Fruit fly (Drosophila melanogaster) whole organism, prepupa: ENCODE data around the gene CG6652.
A peak's percentile ranks its signal among the peaks of the same experiment; 100 is the strongest.

ENCODE experiments used
- CG6854 ChIP-seq: fragments of 200-800 bp; sonication (Bioruptor generic); optimal IDR thresholded peaks from 2 replicates; lab custom pipeline; 2017; ENCODE audit warnings: missing biosample characterization, mild to moderate bottlenecking, missing genetic modification characterization
- Ets96B ChIP-seq: fragments of 200-800 bp; optimal IDR thresholded peaks from 2 replicates; lab custom pipeline; 2019; ENCODE audit warnings: missing biosample characterization, mild to moderate bottlenecking, missing genetic modification characterization, moderate library complexity
- Gug ChIP-seq: fragments of 200-800 bp; sonication (Bioruptor generic); IDR thresholded peaks from 2 replicates; pipeline ENCODE4 v1.3.6; 2022; ENCODE audit warnings: missing biosample characterization, missing genetic modification characterization
- Hr39 ChIP-seq: fragments of 200-800 bp; sonication (Bioruptor generic); optimal IDR thresholded peaks from 2 replicates; lab custom pipeline; 2016; ENCODE audit warnings: missing biosample characterization, missing genetic modification characterization
- Lpt ChIP-seq: fragments of 200-800 bp; sonication (Bioruptor generic); optimal IDR thresholded peaks from 3 replicates; lab custom pipeline; 2016; ENCODE audit warnings: missing biosample characterization, missing genetic modification characterization
- Met ChIP-seq: fragments of 200-800 bp; sonication (Bioruptor generic); optimal IDR thresholded peaks from 3 replicates; lab custom pipeline; 2016; ENCODE audit warnings: missing biosample characterization, missing genetic modification characterization
- OdsH ChIP-seq: fragments of 200-800 bp; sonication (Bioruptor generic); optimal IDR thresholded peaks from 3 replicates; lab custom pipeline; 2016; ENCODE audit warnings: missing biosample characterization, missing genetic modification characterization
- cyc ChIP-seq: fragments of 200-800 bp; sonication (Bioruptor generic); optimal IDR thresholded peaks from 3 replicates; lab custom pipeline; 2016; ENCODE audit warnings: missing biosample characterization, missing genetic modification characterization
- dac ChIP-seq: fragments of 200-800 bp; sonication (Bioruptor generic); optimal IDR thresholded peaks from 2 replicates; lab custom pipeline; 2017; ENCODE audit warnings: missing biosample characterization, mild to moderate bottlenecking, missing genetic modification characterization
- fkh ChIP-seq: fragments of 200-800 bp; sonication (Bioruptor generic); optimal IDR thresholded peaks from 3 replicates; lab custom pipeline; 2017; ENCODE audit warnings: missing biosample characterization, mild to moderate bottlenecking, missing genetic modification characterization, moderate library complexity
- net ChIP-seq: fragments of 200-800 bp; sonication (Bioruptor generic); optimal IDR thresholded peaks from 3 replicates; lab custom pipeline; 2016; ENCODE audit warnings: missing biosample characterization, missing genetic modification characterization
- topi ChIP-seq: fragments of 200-800 bp; sonication (Bioruptor generic); optimal IDR thresholded peaks from 3 replicates; lab custom pipeline; 2016; ENCODE audit warnings: missing biosample characterization, missing genetic modification characterization

dm6 chr3L:17042297-17042921 is 19.8 kb upstream of the CG6652 start, which contains the start of the genes scaf6 and Papst2:
- peak; percentile 63 for TF ChIP-seq CG6854
- TF ChIP-seq cyc: no peak
- TF ChIP-seq dac (GFP tag; lab: Kevin White, UChicago): no peak
- no peak for TF ChIP-seq Ets96B (tag; lab: Kevin White, UChicago)
- no peak for TF ChIP-seq Gug (GFP tag; lab: Robert Waterston, UW)
- no peak for TF ChIP-seq Hr39 (GFP tag; lab: Kevin White, UChicago)
- TF ChIP-seq fkh (GFP tag; lab: Kevin White, UChicago): peak; percentile 95
- no peak for TF ChIP-seq Lpt (GFP tag; lab: Kevin White, UChicago)
- TF ChIP-seq net (GFP tag; lab: Kevin White, UChicago): no peak
- no peak for TF ChIP-seq topi (GFP tag; lab: Kevin White, UChicago)
- no peak for TF ChIP-seq OdsH (GFP tag; lab: Kevin White, UChicago)
- no peak for TF ChIP-seq Met (GFP tag; lab: Kevin White, UChicago)
